Fruit fly (Drosophila melanogaster): ENCODE data around the gene CG14662.

Gene CG14662

DNA sequence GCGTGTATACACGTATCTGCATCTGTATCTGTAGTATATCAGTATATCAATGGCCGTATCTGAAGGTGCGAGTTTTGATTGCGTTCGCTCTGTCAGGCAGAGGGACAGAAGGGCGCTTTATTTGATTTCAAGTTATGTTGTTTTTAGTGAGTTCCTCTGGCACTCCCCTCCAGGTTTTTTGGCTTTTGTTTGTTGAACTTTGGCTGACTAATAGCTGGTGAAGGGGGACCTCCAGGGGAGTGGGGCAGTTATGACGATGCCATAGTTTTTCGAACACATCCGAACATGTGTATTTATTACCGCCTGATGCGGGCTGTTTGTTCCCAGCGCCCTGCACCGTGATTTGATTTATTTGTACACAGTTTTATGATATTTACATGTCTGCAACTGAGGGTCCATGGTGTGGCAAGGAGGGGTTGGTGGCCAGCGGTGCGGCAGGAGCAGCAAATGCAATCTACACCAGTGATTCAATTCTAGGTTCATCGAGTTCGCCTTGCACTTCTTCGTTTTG lies 8.2 kb upstream of the CG14662 start (continued):
- TF ChIP-seq ewg (GFP tag; optimal IDR thresholded peaks at IDR 0.05): peak; percentile 15
- no peak for TF ChIP-seq Hmx (GFP tag; optimal IDR thresholded peaks at IDR 0.05)
- no peak for TF ChIP-seq ato (GFP tag; IDR thresholded peaks at IDR 0.05; ENCODE audit: partially characterized antibody)
- no peak for TF ChIP-seq br (optimal IDR thresholded peaks at IDR 0.05)
- TF ChIP-seq CG16815 (GFP tag; optimal IDR thresholded peaks at IDR 0.05): no peak
- peak; percentile 52 for TF ChIP-seq CG15269 (tag; optimal IDR thresholded peaks at IDR 0.05)
- TF ChIP-seq CG1024 (GFP tag; IDR thresholded peaks at IDR 0.05): no peak
- TF ChIP-seq sug (tag; optimal IDR thresholded peaks at IDR 0.05): peak; percentile 70
- TF ChIP-seq ftz-f1 (GFP tag; optimal IDR thresholded peaks at IDR 0.05): peak; percentile 7
- TF ChIP-seq oc (tag; optimal IDR thresholded peaks at IDR 0.05): peak; percentile 16
- TF ChIP-seq CG18619 (GFP tag; optimal IDR thresholded peaks at IDR 0.05): no peak
- no peak for TF ChIP-seq dati (GFP tag; IDR thresholded peaks at IDR 0.05)
- peak; percentile 10 for TF ChIP-seq bab2 (GFP tag; optimal IDR thresholded peaks at IDR 0.05)
- no peak for TF ChIP-seq pita (GFP tag; optimal IDR thresholded peaks at IDR 0.05)
- no peak for TF ChIP-seq Doc2 (GFP tag; IDR thresholded peaks at IDR 0.05)
- no peak for TF ChIP-seq eyg (GFP tag; optimal IDR thresholded peaks at IDR 0.05)
- TF ChIP-seq Dll (GFP tag; IDR thresholded peaks at IDR 0.05; ENCODE audit: partially characterized antibody): no peak
- peak in 1 of 3 experiments; percentile 30 for TF ChIP-seq Stat92E (GFP tag; optimal IDR thresholded peaks at IDR 0.05)
- TF ChIP-seq HHEX (GFP tag; optimal IDR thresholded peaks at IDR 0.05): peak; percentile 19
- TF ChIP-seq CG32532 (GFP tag; IDR thresholded peaks at IDR 0.05): 0 out of 2 replicates have a peak, but pooled peaks have one; percentile 26
- no peak for TF ChIP-seq inv (GFP tag; IDR thresholded peaks at IDR 0.05; ENCODE audit: partially characterized antibody)
- TF ChIP-seq Atf-2 (GFP tag; optimal IDR thresholded peaks at IDR 0.05): no peak
- no peak for TF ChIP-seq CG10959 (GFP tag; IDR thresholded peaks at IDR 0.05)
- TF ChIP-seq CG17829 (tag; optimal IDR thresholded peaks at IDR 0.05): peak; percentile 48
- no peak for TF ChIP-seq sima (GFP tag; optimal IDR thresholded peaks at IDR 0.05)
- TF ChIP-seq NFAT (GFP tag; IDR thresholded peaks at IDR 0.05): no peak
- peak; percentile 55 for TF ChIP-seq CG6254 (GFP tag; optimal IDR thresholded peaks at IDR 0.05)
- no peak for TF ChIP-seq CG13296 (GFP tag; optimal IDR thresholded peaks at IDR 0.05)
- TF ChIP-seq run (tag; optimal IDR thresholded peaks at IDR 0.05): peak; percentile 56
- TF ChIP-seq CG2120 (GFP tag; optimal IDR thresholded peaks at IDR 0.05): no peak
- TF ChIP-seq Med (GFP tag): peak; percentile 84
- no peak for TF ChIP-seq pan (optimal IDR thresholded peaks at IDR 0.05)
- peak in 1 of 2 experiments; percentile 22 for TF ChIP-seq pan (GFP tag; optimal IDR thresholded peaks at IDR 0.05 in 1 of 2, IDR thresholded peaks at IDR 0.05 in 1 of 2)
- no peak for TF ChIP-seq CG30020 (tag; optimal IDR thresholded peaks at IDR 0.05)
- TF ChIP-seq CG12236 (GFP tag; optimal IDR thresholded peaks at IDR 0.05): peak; percentile 59
- peak; percentile 41 for TF ChIP-seq ash1 (GFP tag; optimal IDR thresholded peaks at IDR 0.05)
- peak; percentile 10 for TF ChIP-seq ems (GFP tag; optimal IDR thresholded peaks at IDR 0.05)
- peak; percentile 28 for TF ChIP-seq scrt (GFP tag; optimal IDR thresholded peaks at IDR 0.05)
- TF ChIP-seq CG9876 (GFP tag; optimal IDR thresholded peaks at IDR 0.05): peak; percentile 4
- 0 out of 2 replicates have a peak, but pooled peaks have one; percentile 38 for TF ChIP-seq onecut (GFP tag; IDR thresholded peaks at IDR 0.05)
- TF ChIP-seq crol (GFP tag; IDR thresholded peaks at IDR 0.05): peak; percentile 98
- no peak for TF ChIP-seq CHES-1-like (GFP tag; optimal IDR thresholded peaks at IDR 0.05)
- no peak for TF ChIP-seq gcm2 (GFP tag; optimal IDR thresholded peaks at IDR 0.05)
- TF ChIP-seq dimm (GFP tag; IDR thresholded peaks at IDR 0.05): no peak
- TF ChIP-seq gem (tag; optimal IDR thresholded peaks at IDR 0.05): peak; percentile 34
- peak; percentile 97 for TF ChIP-seq kni (GFP tag; optimal IDR thresholded peaks at IDR 0.05)
- peak; percentile 75 for TF ChIP-seq cg (GFP tag; optimal IDR thresholded peaks at IDR 0.05)
- TF ChIP-seq lilli (GFP tag; optimal IDR thresholded peaks at IDR 0.05): no peak
- TF ChIP-seq Oaz (GFP tag; IDR thresholded peaks at IDR 0.05): no peak
- TF ChIP-seq CG3838 (GFP tag; optimal IDR thresholded peaks at IDR 0.05): peak; percentile 16
- peak; percentile 87 for TF ChIP-seq fd64A (GFP tag; optimal IDR thresholded peaks at IDR 0.05)
